Worm (Caenorhabditis elegans): ENCODE measurements around the gene fbxb-112.
"Not testable (repeated sequence)": the region's sequence is repeated elsewhere in the genome, so short reads cannot be mapped to it uniquely, and the experiment has no call there.

The fbxb-112 gene

DNA sequence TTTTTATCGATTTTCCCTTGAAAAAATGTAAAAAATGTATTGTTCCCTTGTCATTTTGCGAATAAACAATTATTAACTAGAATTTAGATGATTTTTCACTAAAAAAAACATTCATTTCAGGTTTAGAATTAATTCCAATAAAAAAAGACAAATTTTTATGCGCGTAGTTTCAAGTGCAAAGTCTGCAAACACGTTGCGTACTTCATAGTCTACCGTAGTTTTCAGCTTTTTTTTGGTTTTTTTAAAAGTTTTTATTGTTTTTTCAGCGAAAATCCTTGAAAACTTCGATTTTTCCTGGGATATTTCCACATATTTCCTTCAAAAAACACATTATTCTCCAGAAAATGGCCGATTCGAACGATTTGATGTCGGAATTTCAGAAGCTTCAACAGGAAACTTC is 37.4 kb upstream of the fbxb-112 start, which contains the start of gene C16C8.11:
Gene C16C8.11, plus strand, starts transcription at position 188 of the 400 bp plus-strand sequence.
- no peak for TF ChIP-seq ref-1 (GFP tag; conservative IDR thresholded peaks at IDR 0.05)

DNA sequence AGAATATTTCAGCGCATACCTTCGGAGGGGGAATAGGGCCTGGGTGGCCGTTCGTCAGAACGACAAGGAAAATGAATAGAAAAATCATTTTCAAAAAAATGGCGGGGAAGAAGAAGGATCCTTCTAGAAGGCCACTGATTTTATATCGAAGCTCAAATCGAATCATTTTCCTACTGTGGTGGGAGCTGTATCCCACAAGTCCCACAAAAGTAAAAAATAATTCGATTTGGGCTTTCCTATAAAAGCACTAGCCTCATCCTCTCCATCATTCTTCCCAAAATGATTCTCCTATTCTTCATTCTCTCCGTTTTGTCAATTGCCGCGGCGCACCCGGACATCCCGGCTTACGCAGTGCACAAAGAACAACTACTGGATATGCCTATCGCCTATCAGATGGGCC is 32.7 kb upstream of the fbxb-112 start, which contains the start of the genes C16C8.26 and C16C8.19:
Gene C16C8.26, minus strand, starts transcription at position 101 of the 400 bp plus-strand sequence.
Gene C16C8.19, plus strand, starts transcription at position 279 of the 400 bp plus-strand sequence.
- TF ChIP-seq ref-1 (GFP tag; conservative IDR thresholded peaks at IDR 0.05), result no peak
- TF ChIP-seq med-1 (GFP tag; optimal IDR thresholded peaks at IDR 0.05; ENCODE audit: insufficient read depth), result no peak
- TF ChIP-seq ztf-23 (GFP tag; IDR thresholded peaks at IDR 0.05), result no peak
- no peak for TF ChIP-seq tab-1 (GFP tag; IDR thresholded peaks at IDR 0.05)
- TF ChIP-seq cog-1 (tag; optimal IDR thresholded peaks at IDR 0.05), result no peak
- TF ChIP-seq klf-2 (GFP tag; conservative IDR thresholded peaks at IDR 0.05), result no peak
- TF ChIP-seq T22C8.4 (GFP tag; IDR thresholded peaks at IDR 0.05), result no peak
- no peak for TF ChIP-seq flt-1 (GFP tag; IDR thresholded peaks at IDR 0.05)
- no peak; the same call in 1 of the 2 replicates for TF ChIP-seq ztf-29 (GFP tag; IDR thresholded peaks at IDR 0.05)

DNA sequence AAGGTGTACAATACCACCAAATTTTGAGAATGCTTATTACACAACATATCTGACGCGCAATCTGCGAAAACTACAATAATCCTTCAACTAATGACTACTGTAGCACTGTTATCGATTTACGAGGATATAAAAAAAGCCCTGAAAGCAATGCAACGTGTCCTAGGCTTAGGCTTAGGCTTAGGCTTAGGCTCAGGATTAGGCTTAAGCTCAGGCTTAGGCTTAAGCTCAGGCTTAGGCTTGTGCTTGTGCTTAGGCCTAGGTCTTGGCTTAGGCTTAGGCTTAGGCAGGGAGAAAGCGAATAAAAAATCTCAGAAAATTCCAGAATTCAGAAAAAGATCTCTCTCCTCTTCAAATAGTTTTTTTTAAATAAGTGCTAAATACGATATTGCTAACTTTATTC is 31.7 kb upstream of the fbxb-112 start:
- TF ChIP-seq flt-1 (GFP tag; IDR thresholded peaks at IDR 0.05) (no peak), ref-1 (GFP tag; conservative IDR thresholded peaks at IDR 0.05) (no peak), ztf-29 (GFP tag; IDR thresholded peaks at IDR 0.05) (no peak), cog-1 (tag; optimal IDR thresholded peaks at IDR 0.05) (no peak), med-1 (GFP tag; optimal IDR thresholded peaks at IDR 0.05; ENCODE audit: insufficient read depth) (no peak), tab-1 (GFP tag; IDR thresholded peaks at IDR 0.05) (no peak), klf-2 (GFP tag; conservative IDR thresholded peaks at IDR 0.05) (no peak), T22C8.4 (GFP tag; IDR thresholded peaks at IDR 0.05) (no peak), ztf-23 (GFP tag; IDR thresholded peaks at IDR 0.05) (no peak)

DNA sequence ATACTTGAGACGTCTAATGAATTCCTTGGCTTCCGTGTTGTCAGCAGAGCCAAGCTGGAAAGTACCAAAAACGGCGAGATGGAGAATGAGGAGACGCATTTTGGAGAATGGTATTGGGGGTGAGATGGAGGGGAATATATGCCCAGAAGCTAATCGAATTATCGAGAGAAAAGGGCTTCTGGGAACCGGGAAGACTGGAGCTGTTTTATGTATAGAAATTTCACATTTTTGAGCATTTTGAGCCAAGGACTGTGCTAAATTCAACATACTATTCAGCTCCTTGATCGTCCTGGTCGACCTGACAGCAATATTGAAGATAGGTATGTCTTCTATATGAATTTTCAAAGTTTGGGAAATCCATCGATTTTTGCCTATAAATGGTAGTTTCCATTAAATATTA is 30.8 kb upstream of the fbxb-112 start, which contains the start of gene C16C8.7:
Gene C16C8.7, minus strand, starts transcription at position 101 of the 400 bp plus-strand sequence.
- no peak for TF ChIP-seq tab-1 (GFP tag; IDR thresholded peaks at IDR 0.05)
- no peak for TF ChIP-seq klf-2 (GFP tag; conservative IDR thresholded peaks at IDR 0.05)
- TF ChIP-seq flt-1 (GFP tag; IDR thresholded peaks at IDR 0.05), result no peak
- TF ChIP-seq cog-1 (tag; optimal IDR thresholded peaks at IDR 0.05), result no peak
- no peak for TF ChIP-seq ztf-29 (GFP tag; IDR thresholded peaks at IDR 0.05)
- no peak for TF ChIP-seq T22C8.4 (GFP tag; IDR thresholded peaks at IDR 0.05)
- TF ChIP-seq med-1 (GFP tag; optimal IDR thresholded peaks at IDR 0.05; ENCODE audit: insufficient read depth), result no peak
- no peak for TF ChIP-seq ztf-23 (GFP tag; IDR thresholded peaks at IDR 0.05)
- no peak for TF ChIP-seq ref-1 (GFP tag; conservative IDR thresholded peaks at IDR 0.05)

DNA sequence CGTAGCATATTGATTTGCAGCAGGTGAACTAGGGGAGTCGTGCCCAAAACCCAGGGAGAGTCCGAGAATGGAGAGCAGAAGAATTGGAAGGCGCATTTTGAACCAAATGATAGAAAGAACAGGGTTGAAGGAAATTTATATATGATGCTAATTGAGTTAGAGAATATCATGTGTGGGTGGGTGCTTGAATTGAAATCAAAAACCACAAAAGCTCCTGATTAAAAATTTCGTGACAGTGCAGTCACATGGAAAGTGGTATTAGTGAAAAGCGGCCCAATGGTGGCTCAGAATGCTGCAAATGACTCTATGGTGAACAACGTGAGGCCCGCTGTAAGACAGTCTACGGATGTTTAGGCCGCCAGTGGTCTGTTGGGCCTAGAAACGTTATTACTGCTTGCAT is 29.3 kb upstream of the fbxb-112 start, which contains the start of gene C16C8.8:
Gene C16C8.8, minus strand, starts transcription at position 101 of the 400 bp plus-strand sequence.
- no peak for TF ChIP-seq flt-1 (GFP tag; IDR thresholded peaks at IDR 0.05)

DNA sequence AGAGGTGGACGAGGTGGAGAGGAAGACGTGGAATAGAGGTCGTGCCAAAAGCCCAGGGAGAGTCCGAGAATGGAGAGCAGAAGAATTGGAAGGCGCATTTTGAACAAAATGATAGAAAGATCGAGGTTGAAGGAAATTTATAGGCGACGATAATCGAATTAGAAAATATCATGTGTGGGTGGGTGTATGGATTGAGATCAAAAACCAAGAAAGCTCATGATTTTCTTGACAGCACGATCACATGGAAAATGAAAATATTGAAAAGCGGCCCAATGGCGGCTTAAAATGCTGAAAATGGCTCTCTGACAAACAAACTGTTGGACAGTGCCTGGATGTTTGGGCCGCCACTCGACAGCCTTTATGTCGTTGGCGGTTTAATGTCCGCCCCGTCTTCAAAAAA is 27.8 kb upstream of the fbxb-112 start, which contains the start of gene C16C8.9:
Gene C16C8.9, minus strand, starts transcription at position 101 of the 400 bp plus-strand sequence.
- TF ChIP-seq ztf-23 (GFP tag; IDR thresholded peaks at IDR 0.05) (no peak), ref-1 (GFP tag; conservative IDR thresholded peaks at IDR 0.05) (no peak)

DNA sequence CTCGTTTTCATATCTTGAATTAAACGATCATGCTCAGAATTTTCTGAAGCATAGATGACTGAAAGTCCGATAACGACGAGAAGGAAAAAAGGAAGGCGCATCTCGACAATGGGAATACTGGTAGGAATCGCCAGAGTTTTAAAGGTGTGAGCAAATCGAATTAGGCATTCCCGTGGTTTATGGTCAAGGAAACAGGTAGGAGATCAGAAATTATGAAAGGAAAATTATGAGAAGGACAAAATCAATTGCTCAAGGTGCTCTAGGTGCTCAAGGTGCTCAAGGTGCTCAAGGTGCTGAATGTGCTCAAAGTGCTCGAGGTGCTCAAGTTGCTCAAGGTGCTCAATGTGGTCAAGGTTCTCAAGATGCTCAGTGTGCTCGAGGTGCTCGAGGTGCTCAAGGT is 26.3 kb upstream of the fbxb-112 start, which contains the start of gene C16C8.10:
Gene C16C8.10, minus strand, starts transcription at position 101 of the 400 bp plus-strand sequence.
- TF ChIP-seq ztf-23 (GFP tag; IDR thresholded peaks at IDR 0.05); T22C8.4 (GFP tag; IDR thresholded peaks at IDR 0.05); klf-2 (GFP tag; conservative IDR thresholded peaks at IDR 0.05): not testable (repeated sequence)

DNA sequence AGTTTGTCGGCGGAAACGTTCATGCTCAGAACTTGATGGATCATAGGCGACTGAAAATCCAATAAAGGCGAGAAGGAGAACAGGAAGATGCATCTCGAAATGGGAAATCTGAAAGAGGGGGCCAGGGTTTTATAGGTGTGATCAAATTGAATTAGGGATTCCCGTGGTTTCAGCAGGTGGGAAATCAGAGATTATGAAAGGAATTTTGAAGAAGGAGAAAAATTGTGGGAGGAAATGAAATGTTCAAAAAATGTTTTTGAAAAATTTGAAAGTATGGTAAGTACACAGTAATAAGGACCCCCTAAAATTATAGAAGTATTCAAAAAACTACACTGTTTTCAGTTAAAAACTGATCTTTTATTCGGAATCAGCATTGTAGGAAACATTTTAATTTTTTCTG is 20.3 kb upstream of the fbxb-112 start, which contains the start of gene Y49F6B.20:
Gene Y49F6B.20, minus strand, starts transcription at position 101 of the 400 bp plus-strand sequence.
- TF ChIP-seq ztf-23 (GFP tag; IDR thresholded peaks at IDR 0.05) (no peak), klf-2 (GFP tag; conservative IDR thresholded peaks at IDR 0.05) (no peak), T22C8.4 (GFP tag; IDR thresholded peaks at IDR 0.05) (no peak), tab-1 (GFP tag; IDR thresholded peaks at IDR 0.05) (no peak), med-1 (GFP tag; optimal IDR thresholded peaks at IDR 0.05; ENCODE audit: insufficient read depth) (no peak), cog-1 (tag; optimal IDR thresholded peaks at IDR 0.05) (no peak), ztf-29 (GFP tag; IDR thresholded peaks at IDR 0.05) (no peak), flt-1 (GFP tag; IDR thresholded peaks at IDR 0.05) (no peak), ref-1 (GFP tag; conservative IDR thresholded peaks at IDR 0.05) (no peak)

DNA sequence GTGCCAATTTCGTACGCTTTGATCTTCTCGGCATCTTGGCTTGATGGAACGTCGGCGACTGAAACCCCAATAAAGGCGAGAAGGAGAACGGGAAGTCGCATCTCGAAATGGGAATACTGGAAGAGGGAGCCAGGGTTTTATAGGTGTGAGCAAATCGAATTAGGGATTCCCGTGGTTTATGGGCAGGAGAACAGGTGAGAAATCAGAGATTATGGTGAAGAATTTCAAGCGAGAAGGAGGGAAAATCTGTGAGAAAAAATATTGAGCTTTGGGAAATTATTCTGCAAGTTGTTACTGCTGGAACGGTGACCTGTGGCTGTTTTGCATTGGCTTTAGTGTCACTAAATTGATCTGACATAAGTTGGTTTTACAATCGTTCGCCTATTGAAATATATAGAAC is 19.3 kb upstream of the fbxb-112 start, which contains the start of gene Y49F6B.13:
Gene Y49F6B.13, minus strand, starts transcription at position 101 of the 400 bp plus-strand sequence.
- TF ChIP-seq T22C8.4 (GFP tag; IDR thresholded peaks at IDR 0.05), result no peak
- no peak for TF ChIP-seq tab-1 (GFP tag; IDR thresholded peaks at IDR 0.05)
- TF ChIP-seq cog-1 (tag; optimal IDR thresholded peaks at IDR 0.05), result no peak
- TF ChIP-seq ztf-23 (GFP tag; IDR thresholded peaks at IDR 0.05), result no peak
- no peak for TF ChIP-seq klf-2 (GFP tag; conservative IDR thresholded peaks at IDR 0.05)
- TF ChIP-seq med-1 (GFP tag; optimal IDR thresholded peaks at IDR 0.05; ENCODE audit: insufficient read depth), result no peak

DNA sequence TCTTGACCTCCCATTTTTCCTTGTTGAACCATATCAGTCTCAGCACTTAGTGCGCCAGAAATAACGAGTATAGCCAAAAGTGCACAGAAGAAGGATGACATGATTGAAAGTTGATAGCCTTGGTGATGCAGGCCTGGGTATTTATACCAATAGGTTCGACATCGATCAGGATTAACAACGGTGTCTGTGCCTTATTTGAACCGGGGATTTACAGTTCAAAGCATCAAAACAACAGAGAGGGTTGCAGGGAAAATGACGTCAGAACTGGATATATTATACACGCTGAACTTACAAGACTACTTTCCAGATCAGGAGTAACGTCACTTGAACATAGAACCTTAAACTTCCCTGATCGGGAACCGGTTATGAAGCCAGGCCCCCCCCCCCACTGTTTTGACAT is 18.6 kb upstream of the fbxb-112 start, which contains the start of gene Y49F6B.12:
Gene Y49F6B.12, minus strand, starts transcription at position 101 of the 400 bp plus-strand sequence.
- no peak for TF ChIP-seq flt-1 (GFP tag; IDR thresholded peaks at IDR 0.05)
- TF ChIP-seq T22C8.4 (GFP tag; IDR thresholded peaks at IDR 0.05), result no peak
- no peak for TF ChIP-seq ztf-23 (GFP tag; IDR thresholded peaks at IDR 0.05)
- no peak for TF ChIP-seq ztf-29 (GFP tag; IDR thresholded peaks at IDR 0.05)
- no peak for TF ChIP-seq ref-1 (GFP tag; conservative IDR thresholded peaks at IDR 0.05)
- no peak for TF ChIP-seq med-1 (GFP tag; optimal IDR thresholded peaks at IDR 0.05; ENCODE audit: insufficient read depth)
- TF ChIP-seq tab-1 (GFP tag; IDR thresholded peaks at IDR 0.05), result no peak
- no peak for TF ChIP-seq cog-1 (tag; optimal IDR thresholded peaks at IDR 0.05)
- no peak for TF ChIP-seq klf-2 (GFP tag; conservative IDR thresholded peaks at IDR 0.05)
